Worm (Caenorhabditis elegans) whole organism, midembryonic: Measurements from ENCODE around the gene ceh-82.

Experiments
- T22C8.4 ChIP-seq: fragments of 200-800 bp; sonication (Bioruptor generic); IDR thresholded peaks from 2 replicates; pipeline ENCODE4 v1.3.6; 2022; ENCODE audit warnings: missing genetic modification characterization, missing compliant biosample characterization
- cog-1 ChIP-seq: sonication (generic microtip); optimal IDR thresholded peaks from 2 replicates; lab custom pipeline; 2016; ENCODE audit warnings: missing genetic modification characterization, missing compliant biosample characterization
- flt-1 ChIP-seq: fragments of 200-800 bp; sonication (Bioruptor generic); IDR thresholded peaks from 2 replicates; pipeline ENCODE4 v1.3.6; 2022; ENCODE audit warnings: missing genetic modification characterization, missing compliant biosample characterization
- klf-2 ChIP-seq: fragments of 200-800 bp; sonication (Bioruptor generic); conservative IDR thresholded peaks from 2 replicates; pipeline ENCODE4 v1.3.6; 2022; ENCODE audit warnings: missing genetic modification reagents, missing genetic modification characterization, missing compliant biosample characterization
- med-1 ChIP-seq: sonication (generic microtip); optimal IDR thresholded peaks from 2 replicates; lab custom pipeline; 2017; ENCODE audit warnings: missing genetic modification characterization, mild to moderate bottlenecking, missing compliant biosample characterization, antibody characterized with exemption, missing genetic modification reagents; ENCODE audit not compliant: insufficient read depth
- ztf-23 ChIP-seq: fragments of 200-800 bp; sonication (Bioruptor generic); IDR thresholded peaks from 2 replicates; pipeline ENCODE4 v1.3.6; 2022; ENCODE audit warnings: missing genetic modification reagents, missing genetic modification characterization, missing compliant biosample characterization
- ztf-29 ChIP-seq: fragments of 200-800 bp; sonication (Bioruptor generic); IDR thresholded peaks from 2 replicates; pipeline ENCODE4 v1.3.6; 2022; ENCODE audit warnings: missing genetic modification reagents, missing genetic modification characterization, missing compliant biosample characterization

ce11 chrII:1703363-1703762 is 28.7 kb upstream of the ceh-82 start, which contains the start of gene fbxb-47:
- TF ChIP-seq ztf-23 (GFP tag; lab: Robert Waterston, UW), result no peak
- TF ChIP-seq ztf-29, result no peak
- no peak for TF ChIP-seq cog-1 (tag; lab: Kevin White, UChicago)
- TF ChIP-seq klf-2, result no peak
- no peak for TF ChIP-seq T22C8.4 (GFP tag; lab: Robert Waterston, UW)
- TF ChIP-seq flt-1 (GFP tag; lab: Robert Waterston, UW), result no peak
- TF ChIP-seq med-1, result no peak
